Fruit fly (Drosophila melanogaster): Measurements from ENCODE around the gene CG12025.

The CG12025 gene

DNA sequence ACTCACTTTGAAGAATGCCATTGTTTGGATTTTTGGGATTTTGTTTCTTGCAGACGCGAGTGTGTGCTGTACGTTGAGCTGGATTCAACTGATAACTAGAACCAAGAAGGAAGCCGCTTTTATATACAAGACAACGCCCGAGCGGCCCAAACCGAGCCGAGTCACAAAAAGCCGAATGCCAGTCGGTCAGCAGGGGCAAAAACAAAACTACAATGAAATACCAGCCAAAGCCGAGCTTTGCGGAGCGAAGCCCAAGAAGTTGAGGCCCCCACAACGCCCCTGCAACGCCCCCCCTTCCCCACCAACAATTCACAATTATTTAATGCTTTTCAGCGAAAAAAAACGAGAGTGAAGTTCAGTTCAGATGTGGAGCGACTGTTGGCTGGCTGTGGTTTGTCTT is 23.2 kb upstream of the CG12025 start, which contains the start of gene Cpr62Bc:
Cpr62Bc (minus strand) TSS at position 101 of the 400 bp plus-strand sequence.
- TF ChIP-seq Deaf1 (tag; optimal IDR thresholded peaks at IDR 0.05) = peak; percentile 80
- no peak for TF ChIP-seq CG2202 (tag; optimal IDR thresholded peaks at IDR 0.05)

DNA sequence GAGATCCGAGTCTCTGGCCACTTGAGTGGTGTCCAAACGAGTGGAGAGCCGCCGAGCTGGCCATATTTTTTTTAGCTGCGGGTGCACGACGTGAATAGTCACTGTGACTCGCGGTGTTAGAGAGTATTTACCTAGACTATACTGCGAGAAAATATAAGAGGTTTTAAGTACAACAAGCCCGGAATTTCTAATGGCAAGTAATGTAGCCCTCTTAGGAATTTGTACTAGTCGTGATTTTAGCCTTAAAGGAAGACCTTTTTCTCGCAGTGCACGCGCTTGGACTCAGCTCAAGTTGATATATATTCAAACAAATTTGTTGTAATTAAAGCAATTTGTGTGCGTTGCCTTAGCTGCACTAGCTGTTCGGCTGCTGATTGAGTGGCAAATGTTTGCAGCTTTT is 20.6 kb upstream of the CG12025 start:
- 0 out of 2 replicates have a peak, but pooled peaks have one; percentile 14 for TF ChIP-seq slbo (GFP tag; IDR thresholded peaks at IDR 0.05)
- peak; percentile 86 for TF ChIP-seq Drgx (GFP tag; IDR thresholded peaks at IDR 0.05)
- no peak for TF ChIP-seq prd (optimal IDR thresholded peaks at IDR 0.05)
- 0 out of 3 replicates have a peak, but pooled peaks have one; percentile 8 for TF ChIP-seq prd (GFP tag; IDR thresholded peaks at IDR 0.05)
- no peak for TF ChIP-seq CG4328 (GFP tag; optimal IDR thresholded peaks at IDR 0.05)

DNA sequence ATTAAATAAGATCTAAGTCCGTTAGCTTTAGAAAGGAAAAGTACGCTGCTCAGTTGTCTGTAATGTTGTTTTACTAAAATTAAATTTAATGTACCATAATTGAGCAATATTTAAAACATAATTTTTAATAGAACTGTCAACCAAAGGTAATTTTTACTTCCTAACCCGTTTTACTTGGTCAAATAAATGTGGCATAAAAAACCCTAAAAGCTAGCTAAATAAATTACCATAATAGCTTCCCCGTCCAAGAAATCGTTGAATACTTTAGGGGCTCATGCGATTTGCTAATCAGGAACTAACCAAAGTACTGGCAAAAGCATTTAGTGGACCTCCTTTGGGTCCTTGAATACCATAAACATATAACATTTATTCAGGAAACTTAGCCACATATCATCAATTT is 14.7 kb upstream of the CG12025 start:
- peak; percentile 18; the same call in 1 of the 2 replicates for TF ChIP-seq Bgb (GFP tag; IDR thresholded peaks at IDR 0.05; ENCODE audit: partially characterized antibody)
- TF ChIP-seq peb (GFP tag; IDR thresholded peaks at IDR 0.05) = no peak
- TF ChIP-seq sna (GFP tag; IDR thresholded peaks at IDR 0.05; ENCODE audit: partially characterized antibody) = no peak
- TF ChIP-seq slp2 (GFP tag; optimal IDR thresholded peaks at IDR 0.05) = no peak

DNA sequence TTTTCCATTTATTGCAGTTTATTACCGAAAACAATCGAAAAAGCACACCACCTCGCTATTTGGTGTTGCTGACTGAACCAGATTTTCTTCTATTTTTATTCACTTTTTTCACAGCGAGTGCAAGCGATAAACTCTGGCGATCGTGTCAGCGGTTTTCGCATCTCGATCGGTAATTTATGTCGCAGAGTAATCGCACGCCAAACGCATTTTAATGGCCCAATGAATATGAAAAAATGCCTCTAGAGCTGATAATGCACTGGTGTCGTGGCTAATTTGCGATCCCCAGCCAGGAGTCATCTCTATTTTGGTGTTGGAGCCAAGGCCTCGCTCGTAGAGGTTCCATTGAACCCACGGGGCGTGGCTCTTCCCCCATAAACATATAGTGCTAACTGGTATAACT is 12.0 kb upstream of the CG12025 start:
- TF ChIP-seq cad (GFP tag; optimal IDR thresholded peaks at IDR 0.05) = no peak
- no peak for TF ChIP-seq Xbp1 (GFP tag; optimal IDR thresholded peaks at IDR 0.05)
- TF ChIP-seq Ssrp (tag; optimal IDR thresholded peaks at IDR 0.05) = no peak
- no peak for TF ChIP-seq HLHmδ (GFP tag; optimal IDR thresholded peaks at IDR 0.05)
- no peak for TF ChIP-seq Poxn (GFP tag; IDR thresholded peaks at IDR 0.05)
- TF ChIP-seq fd3F (GFP tag; optimal IDR thresholded peaks at IDR 0.05) = no peak
- no peak for TF ChIP-seq CG4424 (GFP tag; optimal IDR thresholded peaks at IDR 0.05)
- TF ChIP-seq oc (tag; optimal IDR thresholded peaks at IDR 0.05) = no peak
- TF ChIP-seq tna (GFP tag; IDR thresholded peaks at IDR 0.05; ENCODE audit: partially characterized antibody) = no peak
- TF ChIP-seq ftz-f1 (GFP tag; optimal IDR thresholded peaks at IDR 0.05) = no peak

DNA sequence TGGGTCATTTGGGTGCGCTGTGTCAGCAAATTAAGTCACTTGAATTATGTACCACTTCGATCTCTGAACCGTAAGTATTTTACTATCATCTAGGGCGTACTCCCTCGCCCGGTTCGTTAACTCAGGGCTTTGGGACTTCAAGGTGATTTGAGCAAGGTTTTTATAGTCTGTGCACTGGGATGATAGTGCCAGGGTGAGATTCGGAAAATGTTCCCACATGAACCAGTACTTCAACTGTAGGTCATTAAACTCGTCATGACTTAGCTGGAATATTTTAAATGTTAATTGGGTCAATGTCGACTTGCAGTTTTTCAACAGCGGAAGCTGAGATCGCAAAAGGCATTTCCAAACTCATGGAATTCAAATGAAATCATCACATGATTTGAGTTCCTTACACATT is 9.7 kb upstream of the CG12025 start, which contains the start of gene CNMa:
CNMa (minus strand) TSS at position 101 of the 400 bp plus-strand sequence.
- TF ChIP-seq CG10274 (GFP tag; optimal IDR thresholded peaks at IDR 0.05) (peak; percentile 21), nerfin-2 (GFP tag; IDR thresholded peaks at IDR 0.05; ENCODE audit: partially characterized antibody) (no peak), CG13894 (tag; optimal IDR thresholded peaks at IDR 0.05) (no peak), CG6689 (GFP tag; IDR thresholded peaks at IDR 0.05) (no peak), CG7357 (GFP tag; IDR thresholded peaks at IDR 0.05) (no peak), cas (GFP tag; IDR thresholded peaks at IDR 0.05) (no peak), Hr78 (GFP tag; optimal IDR thresholded peaks at IDR 0.05) (peak in 1 of 2 experiments; percentile 35)

DNA sequence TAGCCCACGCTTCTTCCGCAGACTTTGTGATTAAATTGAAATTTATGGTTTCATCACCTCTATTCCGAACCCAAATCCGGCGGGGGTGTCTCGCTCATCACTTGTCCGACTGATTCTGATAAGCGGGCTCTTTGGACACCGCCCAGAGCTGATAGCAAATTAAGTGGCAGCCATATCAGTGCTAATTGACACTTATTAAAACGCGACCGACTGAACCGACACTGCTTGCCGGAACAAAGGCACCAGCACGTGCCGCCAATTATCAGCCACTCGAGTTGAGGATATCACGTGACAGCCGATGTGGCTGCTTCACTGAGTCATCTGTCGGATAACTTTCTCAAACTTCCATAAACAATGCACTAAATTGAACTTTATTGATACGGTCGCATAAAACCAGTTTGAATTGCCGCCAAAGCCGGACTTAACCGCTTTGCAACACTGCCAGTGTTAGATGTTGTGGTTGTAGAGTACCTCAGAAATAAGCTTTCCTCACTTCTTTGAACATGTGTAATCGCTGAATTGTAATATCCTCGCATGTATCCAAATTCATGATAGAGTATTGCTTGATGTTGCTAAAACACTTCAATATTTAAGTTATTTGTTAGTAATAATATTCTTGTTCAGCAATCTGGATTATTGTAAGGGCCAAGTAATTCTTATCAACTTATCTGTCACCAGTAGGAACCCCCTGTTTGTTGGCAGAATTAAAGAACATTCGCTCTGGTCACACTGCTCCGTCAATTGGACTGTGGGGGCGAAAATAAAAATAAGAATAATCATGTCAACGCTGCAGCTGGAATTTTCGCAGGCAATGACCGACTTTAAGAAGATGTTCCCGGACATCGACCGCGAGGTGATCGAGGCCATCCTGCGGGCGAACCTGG is 8.5 kb upstream of the CG12025 start, which contains the start of gene CG12024:
CG12024 (plus strand) TSS at position 699 of the 884 bp plus-strand sequence.
- TF ChIP-seq CG12659 (GFP tag; optimal IDR thresholded peaks at IDR 0.05) = peak; percentile 87
- TF ChIP-seq Oaz (GFP tag; IDR thresholded peaks at IDR 0.05) = no peak
- peak; percentile 62 for TF ChIP-seq CG10979 (tag; optimal IDR thresholded peaks at IDR 0.05)
- peak; percentile 60 for TF ChIP-seq CG10654 (GFP tag; optimal IDR thresholded peaks at IDR 0.05)
- no peak for TF ChIP-seq org-1 (GFP tag; optimal IDR thresholded peaks at IDR 0.05)
- peak; percentile 22 for TF ChIP-seq her (GFP tag; optimal IDR thresholded peaks at IDR 0.05)
- TF ChIP-seq CG17568 (GFP tag; optimal IDR thresholded peaks at IDR 0.05) = no peak
- peak; percentile 78 for TF ChIP-seq sob (GFP tag; IDR thresholded peaks at IDR 0.05)
- TF ChIP-seq CG10274 (GFP tag; optimal IDR thresholded peaks at IDR 0.05) = peak; percentile 5
- peak; percentile 24; the same call in 1 of the 2 replicates for TF ChIP-seq esg (GFP tag; conservative IDR thresholded peaks at IDR 0.05)
- TF ChIP-seq gcm (GFP tag; optimal IDR thresholded peaks at IDR 0.05) = peak; percentile 26
- peak; percentile 78 for TF ChIP-seq CG12744 (GFP tag; optimal IDR thresholded peaks at IDR 0.05)
- peak; percentile 12 for TF ChIP-seq CG2875 (GFP tag; optimal IDR thresholded peaks at IDR 0.05)
- TF ChIP-seq btn (GFP tag; optimal IDR thresholded peaks at IDR 0.05) = no peak
- TF ChIP-seq HLHmδ (GFP tag; optimal IDR thresholded peaks at IDR 0.05) = no peak
